Fruit fly (Drosophila melanogaster): ENCODE measurements around the gene CG32856.

CG32856 gene

dm6 chr3R:16005943-16006342 is 40.8 kb upstream of the CG32856 start (continued):
- TF ChIP-seq B-H2 (GFP tag; optimal IDR thresholded peaks at IDR 0.05), result peak; percentile 3
- no peak for TF ChIP-seq CG1647 (GFP tag; optimal IDR thresholded peaks at IDR 0.05)
- peak; percentile 13 for TF ChIP-seq Kr (GFP tag; optimal IDR thresholded peaks at IDR 0.05)
- no peak for TF ChIP-seq Doc2 (GFP tag; IDR thresholded peaks at IDR 0.05)
- TF ChIP-seq CG12391 (tag; optimal IDR thresholded peaks at IDR 0.05), result peak; percentile 29
- TF ChIP-seq wor (GFP tag; IDR thresholded peaks at IDR 0.05), result no peak
- TF ChIP-seq dm (GFP tag; optimal IDR thresholded peaks at IDR 0.05), result no peak
- TF ChIP-seq CG17912 (GFP tag; optimal IDR thresholded peaks at IDR 0.05), result peak; percentile 49
- no peak for TF ChIP-seq sima (GFP tag; optimal IDR thresholded peaks at IDR 0.05)
- no peak for TF ChIP-seq CG1602 (GFP tag; optimal IDR thresholded peaks at IDR 0.05)
- no peak for TF ChIP-seq CG7928 (GFP tag; optimal IDR thresholded peaks at IDR 0.05)
- no peak for TF ChIP-seq Spps (tag; optimal IDR thresholded peaks at IDR 0.05)
- TF ChIP-seq sc (optimal IDR thresholded peaks at IDR 0.05), result no peak
- TF ChIP-seq sc (GFP tag; optimal IDR thresholded peaks at IDR 0.05), result peak; percentile 42
- peak; percentile 26 for TF ChIP-seq CG12659 (GFP tag; optimal IDR thresholded peaks at IDR 0.05)
- TF ChIP-seq Hey (tag; optimal IDR thresholded peaks at IDR 0.05), result peak; percentile 1
- TF ChIP-seq salm (tag; optimal IDR thresholded peaks at IDR 0.05), result peak; percentile 44
- TF ChIP-seq CG2712 (tag; optimal IDR thresholded peaks at IDR 0.05), result peak; percentile 7
- TF ChIP-seq zen2 (GFP tag; IDR thresholded peaks at IDR 0.05; ENCODE audit: partially characterized antibody), result no peak
- TF ChIP-seq CG14050 (GFP tag; IDR thresholded peaks at IDR 0.05), result no peak
- no peak for TF ChIP-seq da (GFP tag; optimal IDR thresholded peaks at IDR 0.05)
- TF ChIP-seq gem (tag; optimal IDR thresholded peaks at IDR 0.05), result peak; percentile 60
- no peak for TF ChIP-seq az2 (GFP tag; optimal IDR thresholded peaks at IDR 0.05)
- TF ChIP-seq maf-S (GFP tag; optimal IDR thresholded peaks at IDR 0.05), result peak; percentile 14
- no peak for TF ChIP-seq CG10654 (GFP tag; optimal IDR thresholded peaks at IDR 0.05)
- TF ChIP-seq CG8388 (GFP tag; optimal IDR thresholded peaks at IDR 0.05), result peak; percentile 1
- TF ChIP-seq cato (GFP tag; optimal IDR thresholded peaks at IDR 0.05; ENCODE audit: borderline replicate concordance), result no peak
- TF ChIP-seq caup (GFP tag; optimal IDR thresholded peaks at IDR 0.05; ENCODE audit: severe bottlenecking), result peak; percentile 29
- TF ChIP-seq CG4328 (GFP tag; optimal IDR thresholded peaks at IDR 0.05), result peak; percentile 62
- TF ChIP-seq pho (GFP tag; optimal IDR thresholded peaks at IDR 0.05), result no peak
- no peak for TF ChIP-seq gfzf (GFP tag; optimal IDR thresholded peaks at IDR 0.05)
- TF ChIP-seq H2.0 (GFP tag; IDR thresholded peaks at IDR 0.05), result no peak
- peak; percentile 84 for TF ChIP-seq ATbp (GFP tag; optimal IDR thresholded peaks at IDR 0.05)
- TF ChIP-seq ab (GFP tag; optimal IDR thresholded peaks at IDR 0.05), result no peak
- peak; percentile 18 for TF ChIP-seq CG15514 (GFP tag; optimal IDR thresholded peaks at IDR 0.05)
- TF ChIP-seq CG31365 (tag; optimal IDR thresholded peaks at IDR 0.05), result peak; percentile 47
- no peak for TF ChIP-seq CG31224 (GFP tag; IDR thresholded peaks at IDR 0.05)
- no peak for TF ChIP-seq crol (GFP tag; IDR thresholded peaks at IDR 0.05)
- TF ChIP-seq gsb-n (tag; optimal IDR thresholded peaks at IDR 0.05), result peak; percentile 48
- peak; percentile 7 for TF ChIP-seq CG10462 (GFP tag; optimal IDR thresholded peaks at IDR 0.05)
- TF ChIP-seq tup (GFP tag; optimal IDR thresholded peaks at IDR 0.05), result no peak
- TF ChIP-seq dysf (GFP tag; IDR thresholded peaks at IDR 0.05), result no peak
- TF ChIP-seq gce (GFP tag; IDR thresholded peaks at IDR 0.05), result no peak
- TF ChIP-seq Xbp1 (GFP tag; optimal IDR thresholded peaks at IDR 0.05), result no peak
- TF ChIP-seq CG18599 (GFP tag; optimal IDR thresholded peaks at IDR 0.05), result peak; percentile 26
- TF ChIP-seq unpg (GFP tag; optimal IDR thresholded peaks at IDR 0.05), result peak; percentile 61
- peak; percentile 4 for TF ChIP-seq CG18476 (GFP tag; optimal IDR thresholded peaks at IDR 0.05)
- TF ChIP-seq CG12219 (GFP tag; optimal IDR thresholded peaks at IDR 0.05), result peak; percentile 36
- no peak; the same call in 1 of the 2 replicates for TF ChIP-seq sob (GFP tag; IDR thresholded peaks at IDR 0.05)
- TF ChIP-seq gcm (GFP tag; optimal IDR thresholded peaks at IDR 0.05), result peak; percentile 33
- TF ChIP-seq mld (GFP tag; IDR thresholded peaks at IDR 0.05; ENCODE audit: partially characterized antibody), result no peak

Data from whole organism, embryonic.